Worm (Caenorhabditis elegans): ENCODE data around the gene zipt-17.

zipt-17 gene

ce11 chrIV:17335031-17335430 is 32.2 kb downstream of the zipt-17 start, which contains the start of gene C49C3.8:
TSS of gene C49C3.8 (plus strand) at chrIV:17335203.
- TF ChIP-seq ZK185.1 (tag; optimal IDR thresholded peaks at IDR 0.05; ENCODE audit: poor library complexity, severe bottlenecking) (no peak), hlh-26 (GFP tag; conservative IDR thresholded peaks at IDR 0.05) (no peak), zfh-2 (GFP tag; conservative IDR thresholded peaks at IDR 0.05) (no peak), ceh-100 (GFP tag; IDR thresholded peaks at IDR 0.05) (no peak), die-1 (tag; optimal IDR thresholded peaks at IDR 0.05) (no peak), F33H1.4 (GFP tag; IDR thresholded peaks at IDR 0.05) (no peak), sptf-2 (GFP tag; optimal IDR thresholded peaks at IDR 0.05) (no peak), B0035.1 (tag; optimal IDR thresholded peaks at IDR 0.05) (no peak)

- TF ChIP-seq F57C9.4 (tag; optimal IDR thresholded peaks at IDR 0.05) (no peak), Y79H2A.3 (GFP tag; conservative IDR thresholded peaks at IDR 0.05) (no peak), ceh-91 (GFP tag; IDR thresholded peaks at IDR 0.05) (no peak), attf-3 (GFP tag; conservative IDR thresholded peaks at IDR 0.05) (no peak), mcd-1 (GFP tag; IDR thresholded peaks at IDR 0.05) (0 out of 2 replicates have a peak, but pooled peaks have one; percentile 11), lsl-1 (GFP tag; optimal IDR thresholded peaks at IDR 0.05) (no peak), ama-1 (optimal IDR thresholded peaks at IDR 0.05) (no peak), ama-1 (GFP tag; optimal IDR thresholded peaks at IDR 0.05) (peak in 1 of 2 experiments; percentile 21), madf-10 (tag; optimal IDR thresholded peaks at IDR 0.05) (no peak), repo-1 (tag; optimal IDR thresholded peaks at IDR 0.05) (no peak), nfya-2 (GFP tag; IDR thresholded peaks at IDR 0.05) (no peak), ceh-79 (tag; optimal IDR thresholded peaks at IDR 0.05) (no peak), K12H6.12 (tag; optimal IDR thresholded peaks at IDR 0.05) (no peak), nhr-120 (GFP tag; IDR thresholded peaks at IDR 0.05) (no peak), ztf-26 (tag; optimal IDR thresholded peaks at IDR 0.05) (no peak), zim-3 (tag; optimal IDR thresholded peaks at IDR 0.05) (no peak), ccch-3 (GFP tag; optimal IDR thresholded peaks at IDR 0.05) (no peak), F49E8.2 (tag; optimal IDR thresholded peaks at IDR 0.05; ENCODE audit: insufficient read depth) (no peak), bed-1 (GFP tag; IDR thresholded peaks at IDR 0.05) (no peak), B0336.3 (GFP tag; IDR thresholded peaks at IDR 0.05) (no peak), fkh-3 (tag; optimal IDR thresholded peaks at IDR 0.05) (no peak), snpc-4 (GFP tag; optimal IDR thresholded peaks at IDR 0.05) (no peak), snpc-4 (tag; optimal IDR thresholded peaks at IDR 0.05) (peak in 1 of 4 experiments; percentile 52), let-607 (tag; optimal IDR thresholded peaks at IDR 0.05) (no peak), gei-17 (GFP tag; optimal IDR thresholded peaks at IDR 0.05) (no peak), zfh-2 (GFP tag; conservative IDR thresholded peaks at IDR 0.05) (no peak), bed-2 (GFP tag; IDR thresholded peaks at IDR 0.05) (no peak), xnd-1 (tag; optimal IDR thresholded peaks at IDR 0.05) (no peak), unc-62 (GFP tag; optimal IDR thresholded peaks at IDR 0.05) (no peak), let-526 (GFP tag; IDR thresholded peaks at IDR 0.05) (no peak), F57A8.1 (GFP tag; optimal IDR thresholded peaks at IDR 0.05) (no peak), nhr-80 (tag; optimal IDR thresholded peaks at IDR 0.05) (peak; percentile 15), mxl-1 (tag; optimal IDR thresholded peaks at IDR 0.05) (no peak), efl-1 (GFP tag; optimal IDR thresholded peaks at IDR 0.05) (no peak), ztf-22 (GFP tag; optimal IDR thresholded peaks at IDR 0.05) (no peak), lin-40 (tag; optimal IDR thresholded peaks at IDR 0.05) (no peak), ekl-4 (GFP tag; IDR thresholded peaks at IDR 0.05) (no peak), ztf-18 (tag; optimal IDR thresholded peaks at IDR 0.05) (peak; percentile 13), die-1 (tag; optimal IDR thresholded peaks at IDR 0.05) (no peak), hrde-1 (tag; optimal IDR thresholded peaks at IDR 0.05; ENCODE audit: borderline replicate concordance) (no peak), hmg-1.2 (GFP tag; IDR thresholded peaks at IDR 0.05) (peak; percentile 51; the same call in 1 of the 2 replicates)
These were observed 33.5 kb downstream of the zipt-17 start, which contains the start of gene C49C3.15 for ce11 chrIV:17333542-17334281. TSS of gene C49C3.15 (plus strand) at chrIV:17334231.
